Worm (Caenorhabditis elegans) whole organism, L1 larva: ENCODE data around the gene ttr-48.

ENCODE experiments used
- C16A3.4 ChIP-seq: fragments of 150-350 bp; optimal IDR thresholded peaks from 2 replicates; lab custom pipeline; 2014; ENCODE audit warnings: missing biosample characterization, missing genetic modification characterization
- C34B4.2 ChIP-seq: sonication (generic microtip); optimal IDR thresholded peaks from 2 replicates; lab custom pipeline; 2017; ENCODE audit warnings: mild to moderate bottlenecking, missing genetic modification characterization, missing compliant biosample characterization
- Y116A8C.19 ChIP-seq: sonication (generic microtip); optimal IDR thresholded peaks from 2 replicates; lab custom pipeline; 2016; ENCODE audit warnings: missing compliant biosample characterization, missing genetic modification characterization, borderline replicate concordance
- aly-2 ChIP-seq: fragments of 150-350 bp; optimal IDR thresholded peaks from 2 replicates; lab custom pipeline; 2014; ENCODE audit warnings: missing biosample characterization, missing genetic modification characterization
- ceh-63 ChIP-seq: fragments of 200-800 bp; sonication (Bioruptor generic); optimal IDR thresholded peaks from 2 replicates; lab custom pipeline; 2018; ENCODE audit warnings: mild to moderate bottlenecking, missing genetic modification characterization, missing compliant biosample characterization
- ceh-90 ChIP-seq: sonication (generic microtip); optimal IDR thresholded peaks from 2 replicates; lab custom pipeline; 2016; ENCODE audit warnings: missing genetic modification characterization, missing compliant biosample characterization
- dsc-1 ChIP-seq: sonication (generic microtip); optimal IDR thresholded peaks from 2 replicates; lab custom pipeline; 2016; ENCODE audit warnings: mild to moderate bottlenecking, missing genetic modification characterization, missing compliant biosample characterization
- elt-2 ChIP-seq: sonication (generic microtip); optimal IDR thresholded peaks from 2 replicates; lab custom pipeline; 2016; ENCODE audit warnings: missing genetic modification characterization, mild to moderate bottlenecking, inconsistent platforms, missing compliant biosample characterization, missing genetic modification reagents
- fkh-10 ChIP-seq: sonication (generic microtip); optimal IDR thresholded peaks from 2 replicates; lab custom pipeline; 2017; ENCODE audit warnings: missing biosample characterization, missing genetic modification reagents, missing genetic modification characterization
- fos-1 ChIP-seq: fragments of 150-350 bp; optimal IDR thresholded peaks from 2 replicates; lab custom pipeline; 2014; ENCODE audit warnings: missing biosample characterization, missing genetic modification characterization
- irx-1 ChIP-seq: sonication (generic microtip); optimal IDR thresholded peaks from 2 replicates; lab custom pipeline; 2016; ENCODE audit warnings: missing genetic modification characterization, missing compliant biosample characterization
- isw-1 ChIP-seq: fragments of 200-800 bp; sonication (Bioruptor generic); IDR thresholded peaks from 2 replicates; pipeline ENCODE4 v1.3.6; 2022; ENCODE audit warnings: missing genetic modification characterization, missing compliant biosample characterization
- lin-14 ChIP-seq: fragments of 200-800 bp; sonication (Bioruptor generic); optimal IDR thresholded peaks from 2 replicates; lab custom pipeline; 2018; ENCODE audit warnings: mild to moderate bottlenecking, missing genetic modification characterization, moderate library complexity, missing compliant biosample characterization
- lin-35 ChIP-seq, 2 experiments: fragments of 150-350 bp; optimal IDR thresholded peaks; 2 replicates each; lab custom pipeline; 2014; ENCODE audit warnings: missing biosample characterization in 2 of 2, missing genetic modification characterization in 2 of 2, missing genetic modification reagents in 2 of 2
- lin-39 ChIP-seq: fragments of 150-350 bp; optimal IDR thresholded peaks from 2 replicates; lab custom pipeline; 2014; ENCODE audit warnings: missing biosample characterization, missing genetic modification reagents, missing genetic modification characterization
- lir-3 ChIP-seq: sonication (generic microtip); optimal IDR thresholded peaks from 2 replicates; lab custom pipeline; 2016; ENCODE audit warnings: mild to moderate bottlenecking, missing genetic modification characterization, moderate library complexity, missing compliant biosample characterization; ENCODE audit not compliant: poor library complexity
- mab-9 ChIP-seq: fragments of 200-800 bp; sonication (Bioruptor generic); IDR thresholded peaks from 2 replicates; pipeline ENCODE4 v1.3.6; 2022; ENCODE audit warnings: missing genetic modification reagents, missing genetic modification characterization, missing compliant biosample characterization
- mef-2 ChIP-seq: fragments of 150-350 bp; optimal IDR thresholded peaks from 2 replicates; lab custom pipeline; 2014; ENCODE audit warnings: missing biosample characterization, missing genetic modification characterization
- nhr-12 ChIP-seq: sonication (generic microtip); optimal IDR thresholded peaks from 2 replicates; lab custom pipeline; 2017; ENCODE audit warnings: missing biosample characterization, missing genetic modification characterization
- nhr-20 ChIP-seq: sonication (generic microtip); optimal IDR thresholded peaks from 2 replicates; lab custom pipeline; 2016; ENCODE audit warnings: mild to moderate bottlenecking, missing genetic modification characterization, missing compliant biosample characterization
- nhr-237 ChIP-seq: fragments of 150-350 bp; optimal IDR thresholded peaks from 2 replicates; lab custom pipeline; 2014; ENCODE audit warnings: missing biosample characterization, missing genetic modification characterization
- nhr-47 ChIP-seq: sonication (generic microtip); optimal IDR thresholded peaks from 2 replicates; lab custom pipeline; 2016; ENCODE audit warnings: mild to moderate bottlenecking, missing genetic modification characterization, moderate library complexity, missing compliant biosample characterization
- nhr-71 ChIP-seq: sonication (generic microtip); optimal IDR thresholded peaks from 2 replicates; lab custom pipeline; 2016; ENCODE audit warnings: mild to moderate bottlenecking, missing genetic modification characterization, moderate library complexity, missing compliant biosample characterization
- nhr-76 ChIP-seq: sonication (generic microtip); optimal IDR thresholded peaks from 2 replicates; lab custom pipeline; 2017; ENCODE audit warnings: missing biosample characterization, missing genetic modification characterization
- nhr-77 ChIP-seq: fragments of 150-350 bp; optimal IDR thresholded peaks from 2 replicates; lab custom pipeline; 2014; ENCODE audit warnings: missing biosample characterization, missing genetic modification characterization
- nhr-85 ChIP-seq: sonication (generic microtip); peaks from one replicate; lab custom pipeline; 2016; ENCODE audit warnings: missing genetic modification characterization, inconsistent platforms, missing compliant biosample characterization
- nhr-90 ChIP-seq: sonication (generic microtip); optimal IDR thresholded peaks from 2 replicates; lab custom pipeline; 2016; ENCODE audit warnings: mild to moderate bottlenecking, missing genetic modification characterization, missing compliant biosample characterization; ENCODE audit not compliant: poor library complexity
- pag-3 ChIP-seq: sonication (generic microtip); optimal IDR thresholded peaks from 2 replicates; lab custom pipeline; 2017; ENCODE audit warnings: missing genetic modification characterization, mild to moderate bottlenecking, missing compliant biosample characterization, antibody characterized with exemption, borderline replicate concordance; ENCODE audit not compliant: insufficient read depth
- rnt-1 ChIP-seq: sonication (generic microtip); optimal IDR thresholded peaks from 2 replicates; lab custom pipeline; 2016; ENCODE audit warnings: mild to moderate bottlenecking, missing genetic modification characterization, moderate library complexity, missing compliant biosample characterization
- skn-1 ChIP-seq: fragments of 150-350 bp; optimal IDR thresholded peaks from 2 replicates; lab custom pipeline; 2014; ENCODE audit warnings: missing biosample characterization, missing genetic modification characterization
- snpc-4 ChIP-seq: fragments of 150-350 bp; optimal IDR thresholded peaks from 2 replicates; lab custom pipeline; 2014; ENCODE audit warnings: missing biosample characterization, missing genetic modification characterization
- sptf-1 ChIP-seq: fragments of 150-350 bp; optimal IDR thresholded peaks from 2 replicates; lab custom pipeline; 2014; ENCODE audit warnings: missing biosample characterization, missing genetic modification characterization
- sup-37 ChIP-seq: fragments of 200-800 bp; sonication (Bioruptor generic); optimal IDR thresholded peaks from 2 replicates; lab custom pipeline; 2018; ENCODE audit warnings: mild to moderate bottlenecking, missing genetic modification characterization, missing compliant biosample characterization
- unc-130 ChIP-seq: fragments of 150-350 bp; optimal IDR thresholded peaks from 2 replicates; lab custom pipeline; 2017; ENCODE audit warnings: missing biosample characterization, missing genetic modification characterization, inconsistent platforms
- unc-62 ChIP-seq: fragments of 150-350 bp; optimal IDR thresholded peaks from 2 replicates; lab custom pipeline; 2014; ENCODE audit warnings: missing biosample characterization, missing genetic modification reagents, missing genetic modification characterization
- zip-4 ChIP-seq: fragments of 200-800 bp; sonication (Bioruptor generic); optimal IDR thresholded peaks from 2 replicates; lab custom pipeline; 2018; ENCODE audit warnings: mild to moderate bottlenecking, missing genetic modification characterization, moderate library complexity, missing compliant biosample characterization
- ztf-11 ChIP-seq, 2 experiments: sonication (generic microtip); optimal IDR thresholded peaks; 2 replicates each; lab custom pipeline; 2016 to 2017; ENCODE audit warnings: missing genetic modification characterization in 2 of 2, missing biosample characterization in 1 of 2, missing compliant biosample characterization in 1 of 2

The ttr-48 gene

DNA sequence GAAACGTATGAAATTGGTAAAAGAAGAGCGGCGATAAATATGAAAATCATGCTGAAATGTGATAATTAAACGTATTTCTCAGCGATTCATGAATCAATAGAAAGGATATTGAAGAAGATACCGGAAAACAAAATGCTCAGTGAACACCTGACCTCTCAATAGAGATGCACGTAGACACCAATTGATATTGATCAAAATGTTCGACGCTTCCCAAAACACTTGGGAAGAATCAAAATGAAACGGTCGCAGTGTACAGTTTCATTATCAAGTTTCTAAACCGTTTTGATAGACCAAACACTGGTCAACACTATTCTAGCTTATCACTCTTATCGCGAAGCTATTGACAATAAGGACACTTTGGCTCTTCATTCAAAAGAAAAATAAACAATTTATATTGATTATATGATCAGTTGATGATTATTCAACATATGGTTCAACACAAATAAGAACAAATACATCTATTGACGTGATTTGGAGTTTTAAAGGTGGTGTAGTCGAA lies at the start of gene ttr-48:
Gene ttr-48, minus strand, starts transcription at position 51 of the 499 bp plus-strand sequence.
- peak; percentile 13 for TF ChIP-seq nhr-71 (tag; lab: Kevin White, UChicago)
- TF ChIP-seq mef-2: no peak
- TF ChIP-seq lin-35 (GFP tag; optimal IDR thresholded peaks at IDR 0.05; lab: Kevin White, UChicago): no peak
- TF ChIP-seq unc-62 (GFP tag; lab: Kevin White, UChicago): no peak
- TF ChIP-seq elt-2 (tag; lab: Kevin White, UChicago): peak; percentile 85
- TF ChIP-seq nhr-90: peak; percentile 5
- TF ChIP-seq ceh-90 (tag; lab: Kevin White, UChicago): no peak
- peak; percentile 16 for TF ChIP-seq nhr-85
- peak; percentile 5 for TF ChIP-seq nhr-20 (tag; lab: Kevin White, UChicago)
- TF ChIP-seq lin-14 (GFP tag; lab: Kevin White, UChicago): peak; percentile 16
- TF ChIP-seq snpc-4 (tag; lab: Kevin White, UChicago): no peak
- no peak for TF ChIP-seq lin-39
- TF ChIP-seq nhr-47 (tag; lab: Kevin White, UChicago): no peak
- TF ChIP-seq rnt-1 (tag; lab: Kevin White, UChicago): peak; percentile 23

DNA sequence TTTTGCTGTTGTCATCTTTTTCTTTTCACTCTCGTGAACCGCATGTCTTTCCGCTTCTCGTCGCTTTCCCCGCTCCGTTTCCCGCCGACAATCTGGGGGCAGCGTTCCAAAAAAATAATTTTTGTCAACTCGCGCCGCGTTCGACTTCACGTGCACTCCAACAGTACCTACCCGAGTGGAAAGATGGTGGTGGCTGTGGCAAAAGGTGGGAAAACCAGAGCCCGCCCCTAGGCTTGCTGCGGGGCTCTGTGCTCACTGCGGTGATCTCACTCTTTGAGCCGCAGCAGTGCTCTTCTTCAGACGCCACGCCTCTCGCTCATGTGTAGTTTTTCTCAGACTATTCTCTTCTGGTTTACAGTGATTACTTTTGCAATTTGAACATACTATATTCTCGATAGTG lies 45.3 kb upstream of the ttr-48 start:
- no peak for TF ChIP-seq nhr-76 (tag; lab: Kevin White, UChicago)
- no peak for TF ChIP-seq unc-130 (tag; lab: Kevin White, UChicago)
- no peak for TF ChIP-seq mab-9 (GFP tag; lab: Robert Waterston, UW)
- TF ChIP-seq C16A3.4 (tag; lab: Kevin White, UChicago): no peak
- TF ChIP-seq ceh-63 (GFP tag; lab: Kevin White, UChicago): no peak

DNA sequence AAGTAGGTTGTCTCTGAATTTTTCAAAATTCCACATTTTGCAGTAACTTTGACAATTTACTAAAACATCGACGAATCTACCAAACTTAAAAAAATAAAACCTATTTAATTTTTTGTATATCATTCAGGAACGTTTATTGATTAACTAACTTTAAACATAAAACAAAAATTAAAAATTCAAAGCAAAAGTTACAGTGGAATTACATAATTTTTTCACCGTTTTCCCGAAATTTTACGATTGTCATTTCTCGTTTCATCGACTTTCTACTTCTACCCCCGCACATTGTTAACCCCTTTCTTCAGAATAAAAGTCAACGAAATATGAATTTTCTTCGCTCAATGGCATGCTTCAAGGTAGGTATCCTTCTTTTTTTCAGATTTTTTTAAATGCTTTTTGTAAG lies 36.0 kb upstream of the ttr-48 start, which contains the start of gene F47F2.1:
Gene F47F2.1, plus strand, starts transcription at position 301 of the 400 bp plus-strand sequence.
- TF ChIP-seq zip-4 (GFP tag; lab: Kevin White, UChicago): no peak
- no peak for TF ChIP-seq fos-1
- TF ChIP-seq Y116A8C.19 (tag; lab: Kevin White, UChicago): no peak
- TF ChIP-seq irx-1 (tag; lab: Kevin White, UChicago): no peak
- TF ChIP-seq nhr-77 (tag; lab: Kevin White, UChicago): no peak
- TF ChIP-seq dsc-1 (tag; lab: Kevin White, UChicago): no peak
- TF ChIP-seq C34B4.2: no peak
- no peak for TF ChIP-seq mef-2

DNA sequence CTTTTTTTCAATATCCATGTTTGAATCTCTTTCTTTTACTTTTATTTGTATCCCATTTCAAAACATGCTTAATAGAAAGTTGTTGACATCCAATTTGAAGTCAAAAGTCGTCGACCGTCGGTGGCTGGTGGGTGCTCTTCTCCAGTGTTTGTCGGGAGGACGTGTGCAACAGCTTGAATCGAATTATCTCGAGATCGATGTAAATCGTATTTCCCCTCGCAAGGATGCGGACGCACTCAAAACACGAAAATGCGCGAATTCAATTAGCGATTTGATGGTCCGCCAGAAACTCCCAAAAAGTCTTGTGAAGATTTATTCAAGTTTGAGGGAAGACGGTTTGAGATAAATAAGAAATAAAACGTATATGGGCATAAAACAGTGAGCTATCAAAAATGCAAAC lies 33.5 kb upstream of the ttr-48 start:
- TF ChIP-seq nhr-237 (tag; lab: Kevin White, UChicago) (no peak), unc-130 (tag; lab: Kevin White, UChicago) (no peak), fkh-10 (peak; percentile 72), sup-37 (GFP tag; lab: Kevin White, UChicago) (no peak), lir-3 (no peak), nhr-85 (no peak), sptf-1 (tag; lab: Kevin White, UChicago) (no peak), nhr-12 (no peak), isw-1 (GFP tag; lab: Robert Waterston, UW) (no peak), aly-2 (no peak), skn-1 (no peak), lin-14 (GFP tag; lab: Kevin White, UChicago) (peak; percentile 49), ztf-11 (tag; optimal IDR thresholded peaks at IDR 0.05; lab: Kevin White, UChicago) (no peak), pag-3 (no peak)
